Worm (Caenorhabditis elegans) whole organism, L1 larva: ENCODE measurements around the gene DC2.5.

Experiments used
- C04F5.9 ChIP-seq: sonication (generic microtip); optimal IDR thresholded peaks from 2 replicates; lab custom pipeline; 2016; ENCODE audit warnings: missing genetic modification characterization, missing compliant biosample characterization
- C16A3.4 ChIP-seq: fragments of 150-350 bp; optimal IDR thresholded peaks from 2 replicates; lab custom pipeline; 2014; ENCODE audit warnings: missing biosample characterization, missing genetic modification characterization
- C34B4.2 ChIP-seq: sonication (generic microtip); optimal IDR thresholded peaks from 2 replicates; lab custom pipeline; 2017; ENCODE audit warnings: mild to moderate bottlenecking, missing genetic modification characterization, missing compliant biosample characterization
- F16B12.6 ChIP-seq: fragments of 150-350 bp; optimal IDR thresholded peaks from 2 replicates; lab custom pipeline; 2014; ENCODE audit warnings: missing biosample characterization, missing genetic modification characterization
- aha-1 ChIP-seq: fragments of 150-350 bp; optimal IDR thresholded peaks from 2 replicates; lab custom pipeline; 2014; ENCODE audit warnings: missing biosample characterization, missing genetic modification characterization
- blmp-1 ChIP-seq: fragments of 150-350 bp; optimal IDR thresholded peaks from 2 replicates; lab custom pipeline; 2014; ENCODE audit warnings: missing biosample characterization, missing genetic modification characterization
- ceh-88 ChIP-seq: fragments of 200-800 bp; sonication (Bioruptor generic); IDR thresholded peaks from 2 replicates; pipeline ENCODE4 v1.3.6; 2022; ENCODE audit warnings: missing genetic modification characterization, missing compliant biosample characterization
- ceh-90 ChIP-seq: sonication (generic microtip); optimal IDR thresholded peaks from 2 replicates; lab custom pipeline; 2016; ENCODE audit warnings: missing genetic modification characterization, missing compliant biosample characterization
- dpl-1 ChIP-seq, 3 experiments: fragments of 150-350 bp in 2 of 3; sonication (generic microtip) in 1 of 3; optimal IDR thresholded peaks; 2 replicates each; lab custom pipeline; 2014 to 2017; ENCODE audit warnings: missing biosample characterization in 3 of 3, missing genetic modification characterization in 3 of 3, missing genetic modification reagents in 3 of 3
- efl-1 ChIP-seq, 4 experiments: fragments of 150-350 bp; optimal IDR thresholded peaks in 3 of 4; peaks in 1 of 4; 1 replicate in 1 of 4; 2 replicates in 3 of 4; lab custom pipeline; 2014; ENCODE audit warnings: missing biosample characterization in 2 of 4, missing genetic modification characterization in 2 of 4, missing genetic modification reagents in 2 of 4
- efl-3 ChIP-seq: fragments of 200-800 bp; sonication (Bioruptor generic); optimal IDR thresholded peaks from 2 replicates; lab custom pipeline; 2018; ENCODE audit warnings: mild to moderate bottlenecking, missing genetic modification characterization, missing compliant biosample characterization
- egl-13 ChIP-seq: sonication (generic microtip); optimal IDR thresholded peaks from 2 replicates; lab custom pipeline; 2016; ENCODE audit warnings: missing genotype, missing genetic modification reagents, missing genetic modification characterization, missing compliant biosample characterization
- ets-5 ChIP-seq: fragments of 200-800 bp; sonication (Bioruptor generic); IDR thresholded peaks from 2 replicates; pipeline ENCODE4 v1.3.6; 2022; ENCODE audit warnings: missing genetic modification characterization, missing compliant biosample characterization
- fkh-4 ChIP-seq: sonication (generic microtip); optimal IDR thresholded peaks from 2 replicates; lab custom pipeline; 2016; ENCODE audit warnings: missing compliant biosample characterization, missing genetic modification characterization, borderline replicate concordance
- fkh-8 ChIP-seq: sonication (generic microtip); optimal IDR thresholded peaks from 2 replicates; lab custom pipeline; 2016; ENCODE audit warnings: mild to moderate bottlenecking, missing genetic modification characterization, missing compliant biosample characterization
- fos-1 ChIP-seq: fragments of 150-350 bp; optimal IDR thresholded peaks from 2 replicates; lab custom pipeline; 2014; ENCODE audit warnings: missing biosample characterization, missing genetic modification characterization
- grh-1 ChIP-seq: fragments of 200-800 bp; sonication (Bioruptor generic); IDR thresholded peaks from 2 replicates; pipeline ENCODE4 v1.3.6; 2022; ENCODE audit warnings: missing genetic modification reagents, missing genetic modification characterization, missing compliant biosample characterization
- hlh-17 ChIP-seq: fragments of 200-800 bp; sonication (Bioruptor generic); optimal IDR thresholded peaks from 2 replicates; lab custom pipeline; 2018; ENCODE audit warnings: missing genetic modification characterization, mild to moderate bottlenecking, missing compliant biosample characterization, moderate library complexity, borderline replicate concordance
- hpl-2 ChIP-seq: fragments of 150-350 bp; optimal IDR thresholded peaks from 2 replicates; lab custom pipeline; 2014; ENCODE audit warnings: missing biosample characterization, missing genetic modification reagents, missing genetic modification characterization
- irx-1 ChIP-seq: sonication (generic microtip); optimal IDR thresholded peaks from 2 replicates; lab custom pipeline; 2016; ENCODE audit warnings: missing genetic modification characterization, missing compliant biosample characterization
- isw-1 ChIP-seq: fragments of 200-800 bp; sonication (Bioruptor generic); IDR thresholded peaks from 2 replicates; pipeline ENCODE4 v1.3.6; 2022; ENCODE audit warnings: missing genetic modification characterization, missing compliant biosample characterization
- lin-39 ChIP-seq: fragments of 150-350 bp; optimal IDR thresholded peaks from 2 replicates; lab custom pipeline; 2014; ENCODE audit warnings: missing biosample characterization, missing genetic modification reagents, missing genetic modification characterization
- lir-3 ChIP-seq: sonication (generic microtip); optimal IDR thresholded peaks from 2 replicates; lab custom pipeline; 2016; ENCODE audit warnings: mild to moderate bottlenecking, missing genetic modification characterization, moderate library complexity, missing compliant biosample characterization; ENCODE audit not compliant: poor library complexity
- mep-1 ChIP-seq: fragments of 150-350 bp; optimal IDR thresholded peaks from 2 replicates; lab custom pipeline; 2014; ENCODE audit warnings: missing biosample characterization, missing genetic modification characterization
- nhr-11 ChIP-seq: fragments of 150-350 bp; optimal IDR thresholded peaks from 2 replicates; lab custom pipeline; 2014; ENCODE audit warnings: missing biosample characterization, missing genetic modification characterization
- nhr-12 ChIP-seq: sonication (generic microtip); optimal IDR thresholded peaks from 2 replicates; lab custom pipeline; 2017; ENCODE audit warnings: missing biosample characterization, missing genetic modification characterization
- nhr-19 ChIP-seq: fragments of 200-800 bp; sonication (Bioruptor generic); conservative IDR thresholded peaks from 2 replicates; pipeline ENCODE4 v1.3.6; 2022; ENCODE audit warnings: missing genetic modification characterization, missing compliant biosample characterization
- nhr-237 ChIP-seq: fragments of 150-350 bp; optimal IDR thresholded peaks from 2 replicates; lab custom pipeline; 2014; ENCODE audit warnings: missing biosample characterization, missing genetic modification characterization
- nhr-71 ChIP-seq: sonication (generic microtip); optimal IDR thresholded peaks from 2 replicates; lab custom pipeline; 2016; ENCODE audit warnings: mild to moderate bottlenecking, missing genetic modification characterization, moderate library complexity, missing compliant biosample characterization
- nhr-76 ChIP-seq: sonication (generic microtip); optimal IDR thresholded peaks from 2 replicates; lab custom pipeline; 2017; ENCODE audit warnings: missing biosample characterization, missing genetic modification characterization
- nhr-84 ChIP-seq: sonication (generic microtip); optimal IDR thresholded peaks from 2 replicates; lab custom pipeline; 2017; ENCODE audit warnings: missing biosample characterization, missing genetic modification characterization
- nhr-85 ChIP-seq: sonication (generic microtip); peaks from one replicate; lab custom pipeline; 2016; ENCODE audit warnings: missing genetic modification characterization, inconsistent platforms, missing compliant biosample characterization
- pax-3 ChIP-seq: fragments of 200-800 bp; sonication (Bioruptor generic); optimal IDR thresholded peaks from 2 replicates; lab custom pipeline; 2018; ENCODE audit warnings: mild to moderate bottlenecking, missing genetic modification characterization, moderate library complexity, missing compliant biosample characterization
- rnt-1 ChIP-seq: sonication (generic microtip); optimal IDR thresholded peaks from 2 replicates; lab custom pipeline; 2016; ENCODE audit warnings: mild to moderate bottlenecking, missing genetic modification characterization, moderate library complexity, missing compliant biosample characterization
- skn-1 ChIP-seq: fragments of 150-350 bp; optimal IDR thresholded peaks from 2 replicates; lab custom pipeline; 2014; ENCODE audit warnings: missing biosample characterization, missing genetic modification characterization
- swsn-7 ChIP-seq: sonication (generic microtip); optimal IDR thresholded peaks from 2 replicates; lab custom pipeline; 2016; ENCODE audit warnings: missing genetic modification characterization, missing compliant biosample characterization
- unc-30 ChIP-seq: sonication (generic microtip); optimal IDR thresholded peaks from 2 replicates; lab custom pipeline; 2017; ENCODE audit warnings: missing biosample characterization, missing genetic modification characterization
- unc-86 ChIP-seq: sonication (generic microtip); optimal IDR thresholded peaks from 2 replicates; lab custom pipeline; 2016; ENCODE audit warnings: missing genetic modification characterization, missing compliant biosample characterization
- unc-98 ChIP-seq: fragments of 200-800 bp; sonication (Bioruptor generic); IDR thresholded peaks from 2 replicates; pipeline ENCODE4 v1.3.6; 2022; ENCODE audit warnings: missing genetic modification characterization, missing compliant biosample characterization
- vab-15 ChIP-seq: sonication (generic microtip); optimal IDR thresholded peaks from 2 replicates; lab custom pipeline; 2017; ENCODE audit warnings: missing genotype, mild to moderate bottlenecking, missing genetic modification characterization, missing compliant biosample characterization
- zag-1 ChIP-seq: fragments of 150-350 bp; optimal IDR thresholded peaks from 2 replicates; lab custom pipeline; 2014; ENCODE audit warnings: missing biosample characterization, missing genetic modification characterization
- zip-4 ChIP-seq: fragments of 200-800 bp; sonication (Bioruptor generic); optimal IDR thresholded peaks from 2 replicates; lab custom pipeline; 2018; ENCODE audit warnings: mild to moderate bottlenecking, missing genetic modification characterization, moderate library complexity, missing compliant biosample characterization
- ztf-4 ChIP-seq: fragments of 150-350 bp; optimal IDR thresholded peaks from 2 replicates; lab custom pipeline; 2014; ENCODE audit warnings: missing biosample characterization, missing genetic modification characterization

Gene DC2.5

ce11 chrV:176870-177467 lies 35.6 kb downstream of the DC2.5 start, which contains the start of gene cul-3 (continued):
- TF ChIP-seq lir-3 (tag; lab: Kevin White, UChicago) (no peak), pax-3 (tag; lab: Kevin White, UChicago) (no peak), nhr-11 (tag; lab: Kevin White, UChicago) (peak; percentile 27), isw-1 (GFP tag; lab: Robert Waterston, UW) (peak; percentile 52), nhr-71 (tag; lab: Kevin White, UChicago) (peak; percentile 85), C34B4.2 (no peak), zag-1 (tag; lab: Kevin White, UChicago) (no peak), C04F5.9 (tag; lab: Kevin White, UChicago) (peak; percentile 53), mep-1 (tag; lab: Kevin White, UChicago) (peak; percentile 89), nhr-12 (tag; lab: Kevin White, UChicago) (no peak), efl-1 (optimal IDR thresholded peaks at IDR 0.05; lab: Kevin White, UChicago) (peak; percentile 65 to 77), efl-1 (GFP tag; optimal IDR thresholded peaks at IDR 0.05 in 1 of 2; lab: Kevin White, UChicago) (peak; percentile 77 to 98), nhr-84 (no peak), nhr-19 (GFP tag; lab: Robert Waterston, UW) (peak; percentile 64), F16B12.6 (tag; lab: Kevin White, UChicago) (peak; percentile 53), hpl-2 (GFP tag; lab: Kevin White, UChicago) (no peak)

- TF ChIP-seq irx-1 (tag; lab: Kevin White, UChicago) (no peak), skn-1 (no peak), hlh-17 (no peak), swsn-7 (tag; lab: Kevin White, UChicago) (no peak), unc-30 (tag; lab: Kevin White, UChicago) (no peak), fkh-4 (tag; lab: Kevin White, UChicago) (no peak), lin-39 (tag; lab: Kevin White, UChicago) (no peak), rnt-1 (tag; lab: Kevin White, UChicago) (no peak), C16A3.4 (tag; lab: Kevin White, UChicago) (no peak), nhr-76 (tag; lab: Kevin White, UChicago) (no peak)
Observed at ce11 chrV:174520-174919, 38.1 kb downstream of the DC2.5 start.

ce11 chrV:173437-173836 lies 39.1 kb downstream of the DC2.5 start:
- TF ChIP-seq fkh-8 (tag; lab: Kevin White, UChicago): peak; percentile 71
- no peak for TF ChIP-seq nhr-84
- no peak for TF ChIP-seq unc-30 (tag; lab: Kevin White, UChicago)
- TF ChIP-seq dpl-1 (GFP tag; optimal IDR thresholded peaks at IDR 0.05; lab: Kevin White, UChicago): no peak
- peak in 1 of 2 experiments; percentile 21 for TF ChIP-seq efl-1 (optimal IDR thresholded peaks at IDR 0.05; lab: Kevin White, UChicago)
- no peak for TF ChIP-seq efl-1 (GFP tag; optimal IDR thresholded peaks at IDR 0.05 in 1 of 2; lab: Kevin White, UChicago)
- peak; percentile 16 for TF ChIP-seq pax-3 (tag; lab: Kevin White, UChicago)
- TF ChIP-seq grh-1 (GFP tag; lab: Robert Waterston, UW): no peak
- TF ChIP-seq efl-3 (GFP tag; lab: Kevin White, UChicago): no peak
- TF ChIP-seq zip-4: no peak
- TF ChIP-seq, all 84 proteins: peak for 3

- TF ChIP-seq nhr-12 (tag; lab: Kevin White, UChicago) (no peak), C04F5.9 (tag; lab: Kevin White, UChicago) (no peak), nhr-85 (peak; percentile 57), unc-98 (no peak)
- TF ChIP-seq, all 84 proteins: peak for 1
Observed at ce11 chrV:172110-172509, 40.5 kb downstream of the DC2.5 start, which contains the start of gene cfap-36. TSS of gene cfap-36 (minus strand) at chrV:172210.

- TF ChIP-seq nhr-237 (tag; lab: Kevin White, UChicago): no peak
- no peak for TF ChIP-seq aha-1 (tag; lab: Kevin White, UChicago)
- no peak for TF ChIP-seq irx-1 (tag; lab: Kevin White, UChicago)
- no peak for TF ChIP-seq ceh-90 (tag; lab: Kevin White, UChicago)
- no peak for TF ChIP-seq egl-13
- no peak for TF ChIP-seq vab-15 (tag; lab: Kevin White, UChicago)
- no peak for TF ChIP-seq fos-1 (tag; lab: Kevin White, UChicago)
- TF ChIP-seq C04F5.9 (tag; lab: Kevin White, UChicago): no peak
- TF ChIP-seq lin-39 (tag; lab: Kevin White, UChicago): no peak
- TF ChIP-seq nhr-76 (tag; lab: Kevin White, UChicago): no peak
- TF ChIP-seq zip-4: no peak
- no peak for TF ChIP-seq unc-86 (tag; lab: Kevin White, UChicago)
- no peak for TF ChIP-seq nhr-11 (tag; lab: Kevin White, UChicago)
- no peak for TF ChIP-seq nhr-71 (tag; lab: Kevin White, UChicago)
- TF ChIP-seq ets-5: no peak
- TF ChIP-seq ceh-88 (GFP tag; lab: Robert Waterston, UW): no peak
- no peak for TF ChIP-seq fkh-4 (tag; lab: Kevin White, UChicago)
- no peak for TF ChIP-seq ztf-4 (tag; lab: Kevin White, UChicago)
- no peak for TF ChIP-seq blmp-1
- TF ChIP-seq C16A3.4 (tag; lab: Kevin White, UChicago): no peak
- TF ChIP-seq, all 84 proteins: peak for 0
Observed at ce11 chrV:166687-167086, 45.9 kb downstream of the DC2.5 start, which contains the start of gene Y108G3AL.2. TSS of gene Y108G3AL.2 (plus strand) at chrV:166987.
